Worm (Caenorhabditis elegans): ENCODE results near the gene slc-36.5.

slc-36.5 gene

DNA sequence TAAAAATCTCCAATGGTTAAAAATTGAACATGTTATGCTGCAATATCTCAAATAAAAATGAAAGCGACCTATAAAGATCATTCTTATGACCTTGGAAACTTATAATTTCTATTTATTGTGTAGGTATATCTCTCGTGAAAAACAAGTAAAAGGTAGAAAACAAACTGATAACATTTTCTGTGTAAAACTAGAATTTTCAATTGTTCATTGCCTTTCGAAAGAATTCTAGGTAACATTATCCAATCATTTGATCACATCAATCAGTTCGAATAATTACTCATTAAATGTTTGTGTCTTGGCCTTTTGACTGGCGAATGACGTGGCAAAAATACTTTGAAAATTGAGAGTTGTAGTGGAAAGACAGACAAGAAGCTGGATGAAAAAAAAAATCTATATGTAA is 1.0 kb upstream of the slc-36.5 start:
- no peak for TF ChIP-seq mxl-2 (GFP tag; conservative IDR thresholded peaks at IDR 0.05)
- TF ChIP-seq nhr-28 (tag; optimal IDR thresholded peaks at IDR 0.05): peak; percentile 26

DNA sequence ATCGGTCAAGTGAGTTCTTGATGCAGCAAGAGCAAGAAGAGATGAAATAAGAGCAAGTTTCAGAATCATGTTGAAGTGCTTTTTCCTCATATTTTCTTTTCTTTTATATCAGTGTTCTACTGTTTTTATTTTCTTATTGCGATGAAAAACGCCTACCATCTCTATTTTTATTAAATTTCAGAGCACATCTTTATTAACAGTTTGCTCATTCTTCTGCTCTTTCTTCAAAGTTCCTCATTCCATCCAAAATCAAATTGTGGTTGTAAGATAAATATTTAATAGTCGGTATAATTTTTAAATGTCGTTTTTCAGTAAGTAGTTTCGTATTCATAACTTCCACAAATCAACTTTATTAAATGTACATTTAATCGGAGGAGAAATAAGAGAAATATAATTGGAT is 4.4 kb downstream of the slc-36.5 start, which contains the start of gene C44B7.5:
Gene C44B7.5 (minus strand): TSS at position 101 of the 400 bp plus-strand sequence.
- no peak for TF ChIP-seq zfp-2 (tag; optimal IDR thresholded peaks at IDR 0.05)

DNA sequence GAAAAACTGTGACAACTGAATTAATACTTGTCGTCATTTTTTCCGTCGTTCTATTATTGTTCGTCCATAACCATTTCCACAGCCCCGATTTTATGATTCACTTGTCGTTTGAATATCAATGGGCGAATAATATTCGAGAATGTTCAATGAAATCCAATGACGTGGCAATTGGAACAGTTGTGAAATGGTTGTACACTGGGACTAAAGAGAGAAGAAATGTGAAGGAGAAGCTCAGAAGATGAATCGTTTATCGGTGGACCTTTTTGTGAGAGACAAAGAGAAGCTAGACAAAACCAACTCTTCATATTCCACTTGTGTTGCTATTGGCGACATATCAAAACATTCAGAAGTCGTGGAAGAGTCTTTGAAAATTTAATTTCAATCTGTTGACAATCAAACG is 6.1 kb downstream of the slc-36.5 start, which contains the start of gene clhm-1:
Gene clhm-1 (minus strand): TSS at position 207 of the 400 bp plus-strand sequence.
- TF ChIP-seq ctbp-1 (GFP tag; IDR thresholded peaks at IDR 0.05) (no peak), daf-16 (GFP tag; optimal IDR thresholded peaks at IDR 0.05) (peak in 1 of 2 experiments; percentile 21), daf-16 (tag; optimal IDR thresholded peaks at IDR 0.05) (no peak)

DNA sequence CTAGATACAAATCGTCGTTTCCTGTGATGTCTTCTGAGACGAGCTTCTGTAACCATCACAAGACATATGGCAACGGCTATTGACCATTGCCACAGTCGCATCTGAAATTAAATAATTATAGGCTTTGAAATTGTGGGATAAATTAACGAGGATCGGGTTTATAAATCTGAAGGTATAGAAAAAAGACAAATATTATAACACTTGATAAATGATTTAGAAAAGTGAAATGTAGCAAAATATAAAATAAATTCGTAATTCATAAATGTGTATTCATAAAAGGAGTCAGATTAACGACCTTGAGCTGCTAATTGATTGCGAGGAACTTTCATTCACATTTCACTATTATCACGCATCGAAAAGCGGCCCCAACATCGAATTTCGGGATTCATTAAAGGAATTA is 13.2 kb downstream of the slc-36.5 start, which contains the start of gene aff-1:
Gene aff-1 (minus strand): TSS at position 101 of the 400 bp plus-strand sequence.
- TF ChIP-seq zfp-3 (GFP tag; conservative IDR thresholded peaks at IDR 0.05) (no peak), php-3 (GFP tag; IDR thresholded peaks at IDR 0.05) (no peak), spr-1 (tag; optimal IDR thresholded peaks at IDR 0.05) (no peak), daf-16 (GFP tag; optimal IDR thresholded peaks at IDR 0.05) (no peak), daf-16 (tag; optimal IDR thresholded peaks at IDR 0.05) (no peak), spr-3 (GFP tag; optimal IDR thresholded peaks at IDR 0.05) (no peak), daf-12 (tag; optimal IDR thresholded peaks at IDR 0.05) (no peak), F26F4.8 (GFP tag; conservative IDR thresholded peaks at IDR 0.05) (no peak), skn-1 (tag; optimal IDR thresholded peaks at IDR 0.05) (no peak), ztf-7 (tag; optimal IDR thresholded peaks at IDR 0.05) (no peak), nhr-76 (tag; optimal IDR thresholded peaks at IDR 0.05) (no peak), nhr-237 (tag; optimal IDR thresholded peaks at IDR 0.05) (no peak)

DNA sequence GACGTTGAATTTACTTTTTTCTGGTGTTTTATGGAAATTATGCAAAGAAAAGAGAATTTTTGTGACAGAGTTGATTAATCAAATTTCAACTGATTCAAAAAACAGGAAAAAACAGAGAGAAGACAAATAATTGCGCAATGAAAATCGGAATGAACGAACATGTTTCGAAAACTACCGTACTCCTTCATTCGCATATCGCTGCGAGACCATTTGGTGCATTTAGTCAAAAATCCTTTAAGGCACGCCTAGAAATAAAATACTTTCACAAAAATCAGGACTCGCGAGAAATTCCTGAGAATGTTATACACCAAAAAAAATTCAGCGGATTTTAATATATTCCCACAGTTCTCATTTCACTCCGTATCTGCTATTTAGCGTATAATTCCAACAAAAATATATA is 16.8 kb downstream of the slc-36.5 start:
- TF ChIP-seq F10B5.3 (tag; optimal IDR thresholded peaks at IDR 0.05) (no peak), zag-1 (tag; optimal IDR thresholded peaks at IDR 0.05) (no peak), mdl-1 (tag; optimal IDR thresholded peaks at IDR 0.05) (no peak), ama-1 (optimal IDR thresholded peaks at IDR 0.05) (no peak), jun-1 (tag; optimal IDR thresholded peaks at IDR 0.05) (no peak), unc-39 (tag; optimal IDR thresholded peaks at IDR 0.05) (no peak), nhr-10 (tag; optimal IDR thresholded peaks at IDR 0.05) (no peak), tag-97 (GFP tag; IDR thresholded peaks at IDR 0.05) (no peak), fos-1 (tag; optimal IDR thresholded peaks at IDR 0.05) (no peak), daf-19 (GFP tag; conservative IDR thresholded peaks at IDR 0.05) (no peak), nhr-41 (GFP tag; IDR thresholded peaks at IDR 0.05) (no peak), zfp-3 (GFP tag; conservative IDR thresholded peaks at IDR 0.05) (no peak), hmg-1.1 (GFP tag; IDR thresholded peaks at IDR 0.05) (no peak), F26F4.8 (GFP tag; conservative IDR thresholded peaks at IDR 0.05) (no peak), dve-1 (tag; optimal IDR thresholded peaks at IDR 0.05; ENCODE audit: insufficient read depth) (no peak), nhr-28 (tag; optimal IDR thresholded peaks at IDR 0.05) (no peak), tra-1 (GFP tag; IDR thresholded peaks at IDR 0.05) (no peak), rbr-2 (tag; optimal IDR thresholded peaks at IDR 0.05) (no peak)

DNA sequence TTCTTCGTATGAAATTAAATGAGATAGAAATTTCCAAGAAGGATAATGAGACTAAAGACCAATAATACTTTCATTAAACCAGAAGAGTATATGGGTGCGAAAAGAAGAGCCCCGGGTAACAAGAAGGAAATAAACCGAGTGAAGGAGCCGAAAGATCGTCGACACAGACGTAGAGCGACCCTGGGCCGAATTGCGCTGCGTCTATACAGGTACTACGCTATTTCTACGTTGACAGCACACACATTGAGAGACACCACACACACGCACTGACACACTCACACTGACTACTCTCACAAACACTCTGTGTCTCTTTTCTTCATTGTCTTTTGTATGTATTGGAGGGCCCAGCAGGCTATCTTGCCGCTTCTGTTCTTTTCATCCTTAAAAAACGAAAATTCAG is 18.0 kb downstream of the slc-36.5 start:
- TF ChIP-seq mxl-2 (GFP tag; conservative IDR thresholded peaks at IDR 0.05) (no peak), pqm-1 (tag; optimal IDR thresholded peaks at IDR 0.05) (peak; percentile 34), lin-39 (tag; optimal IDR thresholded peaks at IDR 0.05) (no peak), ceh-20 (GFP tag; IDR thresholded peaks at IDR 0.05) (no peak), snpc-4 (tag; optimal IDR thresholded peaks at IDR 0.05) (no peak), attf-4 (tag; optimal IDR thresholded peaks at IDR 0.05) (no peak), T26A8.4 (GFP tag; IDR thresholded peaks at IDR 0.05) (no peak), duxl-1 (tag; optimal IDR thresholded peaks at IDR 0.05; ENCODE audit: poor library complexity) (no peak), D1046.2 (GFP tag; IDR thresholded peaks at IDR 0.05) (no peak), mdt-29 (GFP tag; IDR thresholded peaks at IDR 0.05) (no peak), lin-15B (tag; optimal IDR thresholded peaks at IDR 0.05) (no peak), php-3 (GFP tag; IDR thresholded peaks at IDR 0.05) (no peak), madf-5 (GFP tag; IDR thresholded peaks at IDR 0.05) (no peak), hlh-11 (tag; optimal IDR thresholded peaks at IDR 0.05) (peak; percentile 60), T20F7.1 (GFP tag; optimal IDR thresholded peaks at IDR 0.05) (no peak), R02D3.7 (tag; optimal IDR thresholded peaks at IDR 0.05) (no peak), ztf-7 (tag; optimal IDR thresholded peaks at IDR 0.05) (peak; percentile 10)
